Fruit fly (Drosophila melanogaster): ENCODE measurements around the gene CalpC.

dm6 chrX:16335107-16335642, 9.6 kb downstream of the CalpC start:
- TF ChIP-seq CG6175 (GFP tag; IDR thresholded peaks at IDR 0.05) = peak; percentile 41; the same call in 1 of the 3 replicates
- TF ChIP-seq CG15601 (tag; optimal IDR thresholded peaks at IDR 0.05) = peak; percentile 21
- TF ChIP-seq Sin3A (optimal IDR thresholded peaks at IDR 0.05) = no peak
- peak; percentile 78 for TF ChIP-seq Meics (GFP tag; optimal IDR thresholded peaks at IDR 0.05)
- TF ChIP-seq pzg (GFP tag; optimal IDR thresholded peaks at IDR 0.05) = peak; percentile 43
- no peak for TF ChIP-seq NC2α (GFP tag; optimal IDR thresholded peaks at IDR 0.05)
- TF ChIP-seq insv (GFP tag; optimal IDR thresholded peaks at IDR 0.05) = peak in 1 of 2 experiments; percentile 75
- TF ChIP-seq zfh1 (GFP tag; IDR thresholded peaks at IDR 0.05) = peak; percentile 78
- TF ChIP-seq CG4617 (GFP tag; optimal IDR thresholded peaks at IDR 0.05; ENCODE audit: borderline replicate concordance) = peak; percentile 27
- TF ChIP-seq pita (GFP tag; optimal IDR thresholded peaks at IDR 0.05) = no peak
- TF ChIP-seq H15 (GFP tag; IDR thresholded peaks at IDR 0.05) = peak; percentile 72
